Fruit fly (Drosophila melanogaster) whole organism, embryonic: ENCODE results near the gene Acyp.

Source experiments
- Abd-B ChIP-seq: fragments of 200-800 bp; sonication (Bioruptor generic); optimal IDR thresholded peaks from 2 replicates; lab custom pipeline; 2018; ENCODE audit warnings: missing biosample characterization, mild to moderate bottlenecking, missing genetic modification characterization, moderate library complexity
- Blimp-1 ChIP-seq: fragments of 200-800 bp; sonication (Bioruptor generic); optimal IDR thresholded peaks from 3 replicates; lab custom pipeline; 2018; ENCODE audit warnings: missing biosample characterization, missing genetic modification characterization, mild to moderate bottlenecking, moderate library complexity, missing genetic modification reagents
- CG11456 ChIP-seq: fragments of 200-800 bp; sonication (Bioruptor generic); IDR thresholded peaks from 3 replicates; pipeline ENCODE4 v1.3.6; 2022; ENCODE audit warnings: missing biosample characterization, missing genetic modification characterization
- CG18011 ChIP-seq: fragments of 200-800 bp; sonication (Bioruptor generic); optimal IDR thresholded peaks from 2 replicates; lab custom pipeline; 2017; ENCODE audit warnings: missing biosample characterization, missing genetic modification characterization, mild to moderate bottlenecking, moderate library complexity, missing genotype
- CG31388 ChIP-seq: fragments of 200-800 bp; sonication (Bioruptor generic); optimal IDR thresholded peaks from 2 replicates; lab custom pipeline; 2016; ENCODE audit warnings: missing biosample characterization, missing genetic modification characterization
- CG4730 ChIP-seq: fragments of 200-800 bp; sonication (Bioruptor generic); IDR thresholded peaks from 2 replicates; pipeline ENCODE4 v1.3.6; 2022; ENCODE audit warnings: missing biosample characterization, missing genetic modification characterization
- CG6272 ChIP-seq: fragments of 200-800 bp; sonication (Bioruptor generic); IDR thresholded peaks from 2 replicates; pipeline ENCODE4 v1.3.6; 2022; ENCODE audit warnings: missing biosample characterization, missing genetic modification characterization
- CG7963 ChIP-seq: fragments of 200-800 bp; sonication (Bioruptor generic); IDR thresholded peaks from 3 replicates; pipeline ENCODE4 v1.3.6; 2022; ENCODE audit warnings: missing biosample characterization, missing genetic modification characterization; ENCODE audit not compliant: partially characterized antibody
- CG8388 ChIP-seq: fragments of 200-800 bp; sonication (Bioruptor generic); optimal IDR thresholded peaks from 2 replicates; lab custom pipeline; 2019; ENCODE audit warnings: missing biosample characterization, mild to moderate bottlenecking, missing genetic modification characterization, moderate library complexity
- CG8944 ChIP-seq: fragments of 200-800 bp; sonication (Bioruptor generic); optimal IDR thresholded peaks from 3 replicates; lab custom pipeline; 2016; ENCODE audit warnings: missing biosample characterization, missing genetic modification characterization
- CG9932 ChIP-seq: fragments of 200-800 bp; sonication (Bioruptor generic); IDR thresholded peaks from 2 replicates; pipeline ENCODE4 v1.3.6; 2022; ENCODE audit warnings: missing biosample characterization, missing genetic modification characterization
- CkIIα-i1 ChIP-seq: fragments of 200-800 bp; sonication (Bioruptor generic); IDR thresholded peaks from 2 replicates; pipeline ENCODE4 v1.3.6; 2022; ENCODE audit warnings: missing biosample characterization, missing genetic modification characterization
- Doc3 ChIP-seq: fragments of 200-800 bp; sonication (Bioruptor generic); IDR thresholded peaks from 3 replicates; pipeline ENCODE4 v1.3.6; 2022; ENCODE audit warnings: missing biosample characterization, missing genetic modification characterization; ENCODE audit not compliant: partially characterized antibody
- Drgx ChIP-seq: fragments of 200-800 bp; sonication (Bioruptor generic); IDR thresholded peaks from 2 replicates; pipeline ENCODE4 v1.3.6; 2022; ENCODE audit warnings: missing biosample characterization, missing genetic modification characterization
- Hr39 ChIP-seq: fragments of >200 bp; optimal IDR thresholded peaks from 2 replicates; lab custom pipeline; 2017
- MBD-R2 ChIP-seq: fragments of 200-800 bp; sonication (Bioruptor generic); IDR thresholded peaks from 2 replicates; pipeline ENCODE4 v1.3.6; 2022; ENCODE audit warnings: missing biosample characterization, missing genetic modification characterization
- Optix ChIP-seq: fragments of 200-800 bp; sonication (Bioruptor generic); IDR thresholded peaks from 3 replicates; pipeline ENCODE4 v1.3.6; 2022; ENCODE audit warnings: missing biosample characterization, missing genetic modification characterization
- PHDP ChIP-seq: fragments of 200-800 bp; sonication (Bioruptor generic); optimal IDR thresholded peaks from 3 replicates; lab custom pipeline; 2018; ENCODE audit warnings: missing biosample characterization, mild to moderate bottlenecking, missing genetic modification characterization, moderate library complexity
- Ptx1 ChIP-seq: fragments of 200-800 bp; sonication (Bioruptor generic); IDR thresholded peaks from 2 replicates; pipeline ENCODE4 v1.3.6; 2022; ENCODE audit warnings: missing biosample characterization, missing genetic modification characterization
- al ChIP-seq: fragments of 200-800 bp; sonication (Bioruptor generic); IDR thresholded peaks from 2 replicates; pipeline ENCODE4 v1.3.6; 2022; ENCODE audit warnings: missing biosample characterization, missing genetic modification characterization
- ara ChIP-seq: fragments of 200-800 bp; sonication (Bioruptor generic); IDR thresholded peaks from 2 replicates; pipeline ENCODE4 v1.3.6; 2022; ENCODE audit warnings: missing biosample characterization, missing genetic modification characterization
- ase ChIP-seq: fragments of 200-800 bp; sonication (Bioruptor generic); IDR thresholded peaks from 3 replicates; pipeline ENCODE4 v1.3.6; 2022; ENCODE audit warnings: missing biosample characterization, missing genetic modification characterization
- corto ChIP-seq: fragments of 200-800 bp; sonication (Bioruptor generic); optimal IDR thresholded peaks from 2 replicates; lab custom pipeline; 2016; ENCODE audit warnings: missing biosample characterization, mild to moderate bottlenecking, missing genetic modification characterization, moderate library complexity
- crc ChIP-seq: fragments of 200-800 bp; sonication (Bioruptor generic); optimal IDR thresholded peaks from 2 replicates; lab custom pipeline; 2016; ENCODE audit warnings: missing biosample characterization, missing genetic modification characterization
- crp ChIP-seq, 2 experiments: fragments of 200-800 bp; sonication (Bioruptor generic); optimal IDR thresholded peaks; 2 replicates in 1 of 2; 3 replicates in 1 of 2; lab custom pipeline; 2017; ENCODE audit warnings: missing biosample characterization in 2 of 2, missing genetic modification characterization in 2 of 2, mild to moderate bottlenecking in 1 of 2, moderate library complexity in 1 of 2
- esg ChIP-seq: fragments of 200-800 bp; sonication (Bioruptor generic); conservative IDR thresholded peaks from 2 replicates; pipeline ENCODE4 v1.3.6; 2022; ENCODE audit warnings: missing biosample characterization, missing genetic modification characterization
- fd102C ChIP-seq: fragments of 200-800 bp; sonication (Bioruptor generic); optimal IDR thresholded peaks from 2 replicates; lab custom pipeline; 2018; ENCODE audit warnings: missing biosample characterization, mild to moderate bottlenecking, missing genetic modification characterization, moderate library complexity
- gcm ChIP-seq: fragments of 200-800 bp; sonication (Bioruptor generic); optimal IDR thresholded peaks from 2 replicates; lab custom pipeline; 2019; ENCODE audit warnings: missing biosample characterization, mild to moderate bottlenecking, missing genetic modification characterization, moderate library complexity
- lmd ChIP-seq: fragments of 200-800 bp; sonication (Bioruptor generic); IDR thresholded peaks from 2 replicates; pipeline ENCODE4 v1.3.6; 2022; ENCODE audit warnings: missing biosample characterization, missing genetic modification characterization
- mirr ChIP-seq: fragments of 200-800 bp; sonication (Bioruptor generic); optimal IDR thresholded peaks from 3 replicates; lab custom pipeline; 2018; ENCODE audit warnings: missing biosample characterization, mild to moderate bottlenecking, missing genetic modification characterization
- pan ChIP-seq, 4 experiments: fragments of >200 bp in 3 of 4; fragments of 200-800 bp in 1 of 4; sonication (Bioruptor generic) in 1 of 4; optimal IDR thresholded peaks in 3 of 4; IDR thresholded peaks in 1 of 4; 2 replicates each; pipeline versions ENCODE4 v1.3.6 to Lab custom; 2017 to 2022; ENCODE audit warnings: missing biosample characterization in 2 of 4, missing genetic modification characterization in 2 of 4, mixed read lengths in 1 of 4
- pum ChIP-seq: fragments of 200-800 bp; sonication (Bioruptor generic); optimal IDR thresholded peaks from 2 replicates; lab custom pipeline; 2016; ENCODE audit warnings: missing biosample characterization, missing genetic modification characterization
- sna ChIP-seq: fragments of 200-800 bp; sonication (Bioruptor generic); IDR thresholded peaks from 2 replicates; pipeline ENCODE4 v1.3.6; 2022; ENCODE audit warnings: missing biosample characterization, missing genetic modification characterization; ENCODE audit not compliant: partially characterized antibody
- stwl ChIP-seq: fragments of 200-800 bp; sonication (Bioruptor generic); optimal IDR thresholded peaks from 3 replicates; lab custom pipeline; 2018; ENCODE audit warnings: missing biosample characterization, mild to moderate bottlenecking, missing genetic modification characterization, moderate library complexity
- zfh2 ChIP-seq: fragments of 200-800 bp; sonication (Bioruptor generic); optimal IDR thresholded peaks from 2 replicates; lab custom pipeline; 2016; ENCODE audit warnings: missing biosample characterization, missing genetic modification characterization

The Acyp gene

dm6 chr2L:13955775-13956174, 43.9 kb downstream of the Acyp start (continued):
- TF ChIP-seq fd102C (no peak), Blimp-1 (peak; percentile 31), MBD-R2 (no peak), esg (0 out of 2 replicates have a peak, but pooled peaks have one; percentile 24), crp (GFP tag; optimal IDR thresholded peaks at IDR 0.05; lab: Kevin White, UChicago) (no peak), Doc3 (GFP tag; lab: Robert Waterston, UW) (no peak), CG4730 (GFP tag; lab: Robert Waterston, UW) (peak; percentile 10; the same call in 1 of the 2 replicates), CG31388 (no peak), corto (peak; percentile 70), ase (GFP tag; lab: Robert Waterston, UW) (0 out of 3 replicates have a peak, but pooled peaks have one; percentile 42), ara (GFP tag; lab: Robert Waterston, UW) (peak; percentile 18; the same call in 1 of the 2 replicates), al (no peak), pum (no peak), CG8388 (GFP tag; lab: Kevin White, UChicago) (no peak), Ptx1 (0 out of 2 replicates have a peak, but pooled peaks have one; percentile 22), CG7963 (GFP tag; lab: Robert Waterston, UW) (no peak), gcm (GFP tag; lab: Kevin White, UChicago) (peak; percentile 82), pan (optimal IDR thresholded peaks at IDR 0.05; lab: Kevin White, UChicago) (no peak), pan (GFP tag; optimal IDR thresholded peaks at IDR 0.05 in 1 of 2, IDR thresholded peaks at IDR 0.05 in 1 of 2) (peak in 1 of 2 experiments; percentile 21), CG9932 (GFP tag; lab: Robert Waterston, UW) (no peak), lmd (GFP tag; lab: Robert Waterston, UW) (no peak), crc (GFP tag; lab: Kevin White, UChicago) (no peak), mirr (GFP tag; lab: Kevin White, UChicago) (no peak)

DNA sequence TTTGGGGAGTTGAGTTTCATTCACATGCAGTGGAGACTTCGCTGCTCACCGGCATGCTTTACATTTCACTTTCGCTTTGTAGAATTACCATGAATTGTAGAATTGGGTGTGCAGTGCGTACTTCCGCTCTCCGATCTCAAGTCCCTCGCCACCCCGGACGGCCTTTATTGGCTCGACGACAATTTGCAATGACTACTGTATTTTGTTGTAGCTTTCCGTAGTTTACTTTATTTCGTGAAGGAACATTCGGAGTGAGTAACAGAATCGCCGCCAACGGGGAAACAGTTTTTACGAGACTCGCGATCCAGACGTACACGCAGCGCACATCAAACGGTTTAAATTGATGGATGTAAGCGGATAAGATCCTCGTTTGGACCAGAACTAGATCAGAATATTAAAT, 45.4 kb downstream of the Acyp start, which contains the start of gene NimA:
Gene NimA (plus strand): TSS at position 301 of the 400 bp plus-strand sequence.
- TF ChIP-seq Hr39 (lab: Kevin White, UChicago) (no peak), zfh2 (no peak), CG8944 (GFP tag; lab: Kevin White, UChicago) (no peak), CG6272 (GFP tag; lab: Robert Waterston, UW) (no peak), Blimp-1 (peak; percentile 17), Drgx (GFP tag; lab: Robert Waterston, UW) (0 out of 2 replicates have a peak, but pooled peaks have one; percentile 21)

DNA sequence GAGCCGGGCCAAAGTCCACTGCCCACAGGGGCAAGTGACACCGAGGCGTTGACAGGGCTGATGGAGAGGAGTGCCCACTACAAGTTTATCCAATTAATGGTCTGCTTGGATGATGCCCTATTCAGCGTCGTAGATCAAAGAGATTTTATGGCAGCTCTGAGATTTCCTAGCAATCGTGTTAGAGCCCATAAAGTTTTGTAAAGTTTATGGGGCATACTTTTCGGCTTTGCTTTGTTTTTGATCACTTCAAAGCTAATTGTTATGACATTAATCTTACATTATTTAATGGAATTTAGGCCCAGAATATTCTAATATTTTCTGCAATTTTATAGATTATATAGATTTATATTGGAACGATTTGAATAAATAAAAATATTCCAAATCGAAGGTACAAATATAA, 48.5 kb downstream of the Acyp start:
- TF ChIP-seq PHDP (tag; lab: Kevin White, UChicago) (no peak), stwl (peak; percentile 50), Optix (GFP tag; lab: Robert Waterston, UW) (0 out of 3 replicates have a peak, but pooled peaks have one; percentile 10), Abd-B (GFP tag; lab: Kevin White, UChicago) (peak; percentile 27), sna (no peak), CG18011 (peak; percentile 95), CkIIα-i1 (no peak), CG11456 (0 out of 3 replicates have a peak, but pooled peaks have one; percentile 4)
- TF ChIP-seq, all 482 proteins: peak for 5
